Worm (Caenorhabditis elegans) whole organism, mixed stage, embryonic: Measurements from ENCODE around the gene F26G1.3.
A peak's percentile ranks its signal among the peaks of the same experiment; 100 is the strongest.

Experiments used
- M03D4.4 ChIP-seq: sonication (generic microtip); optimal IDR thresholded peaks from 2 replicates; lab custom pipeline; 2017; ENCODE audit warnings: mild to moderate bottlenecking, missing genetic modification characterization, missing compliant biosample characterization
- bed-3 ChIP-seq: fragments of 200-800 bp; sonication (Bioruptor generic); optimal IDR thresholded peaks from 3 replicates; lab custom pipeline; 2018; ENCODE audit warnings: mild to moderate bottlenecking, missing genetic modification characterization, moderate library complexity, missing compliant biosample characterization
- blmp-1 ChIP-seq: fragments of 150-350 bp; optimal IDR thresholded peaks from 2 replicates; lab custom pipeline; 2014; ENCODE audit warnings: missing biosample characterization, missing genetic modification characterization
- ceh-39 ChIP-seq: fragments of 150-350 bp; optimal IDR thresholded peaks from 2 replicates; lab custom pipeline; 2014; ENCODE audit warnings: missing biosample characterization, missing genetic modification characterization
- ceh-43 ChIP-seq: fragments of 200-800 bp; sonication (Bioruptor generic); optimal IDR thresholded peaks from 2 replicates; lab custom pipeline; 2018; ENCODE audit warnings: mild to moderate bottlenecking, missing genetic modification characterization, moderate library complexity, missing compliant biosample characterization
- ceh-83 ChIP-seq: fragments of 200-800 bp; sonication (Bioruptor generic); optimal IDR thresholded peaks from 2 replicates; lab custom pipeline; 2018; ENCODE audit warnings: mild to moderate bottlenecking, missing genetic modification characterization, missing compliant biosample characterization
- ces-1 ChIP-seq: fragments of 150-350 bp; optimal IDR thresholded peaks from 2 replicates; lab custom pipeline; 2014; ENCODE audit warnings: missing biosample characterization, missing genetic modification reagents, missing genetic modification characterization
- cnd-1 ChIP-seq: fragments of 200-800 bp; sonication (Bioruptor generic); optimal IDR thresholded peaks from 2 replicates; lab custom pipeline; 2018; ENCODE audit warnings: mild to moderate bottlenecking, missing genetic modification characterization, missing compliant biosample characterization
- drap-1 ChIP-seq: fragments of 200-800 bp; sonication (Bioruptor generic); optimal IDR thresholded peaks from 3 replicates; lab custom pipeline; 2018; ENCODE audit warnings: mild to moderate bottlenecking, missing genetic modification characterization, missing compliant biosample characterization
- elt-1 ChIP-seq: sonication (generic microtip); optimal IDR thresholded peaks from 2 replicates; lab custom pipeline; 2017; ENCODE audit warnings: missing genetic modification characterization, mild to moderate bottlenecking, missing compliant biosample characterization, antibody characterized with exemption, moderate library complexity, borderline replicate concordance; ENCODE audit not compliant: insufficient read depth
- elt-3 ChIP-seq: fragments of 150-350 bp; optimal IDR thresholded peaks from 2 replicates; lab custom pipeline; 2014; ENCODE audit warnings: missing biosample characterization, missing genetic modification characterization
- flh-1 ChIP-seq: fragments of 200-800 bp; sonication (Bioruptor generic); optimal IDR thresholded peaks from 2 replicates; lab custom pipeline; 2018; ENCODE audit warnings: mild to moderate bottlenecking, missing genetic modification characterization, moderate library complexity, missing compliant biosample characterization
- ham-2 ChIP-seq: fragments of 200-800 bp; sonication (Bioruptor generic); optimal IDR thresholded peaks from 2 replicates; lab custom pipeline; 2018; ENCODE audit warnings: mild to moderate bottlenecking, missing genetic modification characterization, missing compliant biosample characterization
- hlh-1 ChIP-seq: fragments of 150-350 bp; optimal IDR thresholded peaks from 2 replicates; lab custom pipeline; 2014; ENCODE audit warnings: missing biosample characterization, missing genetic modification reagents, missing genetic modification characterization
- lin-13 ChIP-seq: fragments of 150-350 bp; optimal IDR thresholded peaks from 2 replicates; lab custom pipeline; 2014; ENCODE audit warnings: missing biosample characterization, missing genetic modification characterization
- lin-32 ChIP-seq: fragments of 200-800 bp; sonication (Bioruptor generic); optimal IDR thresholded peaks from 2 replicates; lab custom pipeline; 2018; ENCODE audit warnings: mild to moderate bottlenecking, missing genetic modification characterization, missing compliant biosample characterization
- lsy-2 ChIP-seq: fragments of 150-350 bp; optimal IDR thresholded peaks from 2 replicates; lab custom pipeline; 2014; ENCODE audit warnings: missing biosample characterization, missing genetic modification characterization
- mab-5 ChIP-seq: fragments of 150-350 bp; optimal IDR thresholded peaks from 2 replicates; lab custom pipeline; 2014; ENCODE audit warnings: missing biosample characterization, missing genetic modification characterization
- mep-1 ChIP-seq: fragments of 150-350 bp; optimal IDR thresholded peaks from 2 replicates; lab custom pipeline; 2017; ENCODE audit warnings: missing biosample characterization, missing genetic modification reagents, missing genetic modification characterization, inconsistent platforms
- mls-2 ChIP-seq: sonication (generic microtip); optimal IDR thresholded peaks from 2 replicates; lab custom pipeline; 2016; ENCODE audit warnings: mild to moderate bottlenecking, missing genetic modification characterization, moderate library complexity, missing compliant biosample characterization
- nhr-12 ChIP-seq: fragments of 150-350 bp; optimal IDR thresholded peaks from 2 replicates; lab custom pipeline; 2014; ENCODE audit warnings: missing biosample characterization, missing genetic modification characterization
- nhr-2 ChIP-seq: fragments of 150-350 bp; optimal IDR thresholded peaks from 2 replicates; lab custom pipeline; 2014; ENCODE audit warnings: missing biosample characterization, missing genetic modification characterization
- nhr-237 ChIP-seq: fragments of 150-350 bp; optimal IDR thresholded peaks from 2 replicates; lab custom pipeline; 2014; ENCODE audit warnings: missing biosample characterization, missing genetic modification characterization
- nhr-28 ChIP-seq: fragments of 150-350 bp; optimal IDR thresholded peaks from 2 replicates; lab custom pipeline; 2014; ENCODE audit warnings: missing biosample characterization, missing genetic modification characterization
- nhr-76 ChIP-seq: sonication (generic microtip); optimal IDR thresholded peaks from 2 replicates; lab custom pipeline; 2017; ENCODE audit warnings: missing biosample characterization, missing genetic modification characterization
- pha-4 ChIP-seq: fragments of 150-350 bp; optimal IDR thresholded peaks from 2 replicates; lab custom pipeline; 2018; ENCODE audit warnings: missing biosample characterization, missing genetic modification reagents, missing genetic modification characterization
- sem-2 ChIP-seq: fragments of 200-800 bp; sonication (Bioruptor generic); optimal IDR thresholded peaks from 2 replicates; lab custom pipeline; 2018; ENCODE audit warnings: mild to moderate bottlenecking, missing genetic modification characterization, missing compliant biosample characterization
- snpc-4 ChIP-seq: fragments of 150-350 bp; optimal IDR thresholded peaks from 2 replicates; lab custom pipeline; 2014; ENCODE audit warnings: missing biosample characterization, missing genetic modification characterization
- sptf-1 ChIP-seq: sonication (generic microtip); optimal IDR thresholded peaks from 2 replicates; lab custom pipeline; 2017; ENCODE audit warnings: mild to moderate bottlenecking, missing genetic modification characterization, moderate library complexity, missing compliant biosample characterization
- tbx-8 ChIP-seq: fragments of 200-800 bp; sonication (Bioruptor generic); optimal IDR thresholded peaks from 2 replicates; lab custom pipeline; 2018; ENCODE audit warnings: mild to moderate bottlenecking, missing genetic modification characterization, moderate library complexity, missing compliant biosample characterization
- unc-120 ChIP-seq: sonication (generic microtip); optimal IDR thresholded peaks from 2 replicates; lab custom pipeline; 2017; ENCODE audit warnings: missing genetic modification characterization, missing compliant biosample characterization; ENCODE audit not compliant: poor library complexity, severe bottlenecking
- unc-39 ChIP-seq: fragments of 150-350 bp; optimal IDR thresholded peaks from 2 replicates; lab custom pipeline; 2014; ENCODE audit warnings: missing biosample characterization, missing genetic modification characterization
- unc-62 ChIP-seq: fragments of 150-350 bp; optimal IDR thresholded peaks from 2 replicates; lab custom pipeline; 2014; ENCODE audit warnings: missing biosample characterization, missing genetic modification reagents, missing genetic modification characterization
- zip-8 ChIP-seq: fragments of 150-350 bp; optimal IDR thresholded peaks from 2 replicates; lab custom pipeline; 2014; ENCODE audit warnings: missing biosample characterization, missing genetic modification characterization
- ztf-11 ChIP-seq: fragments of 150-350 bp; optimal IDR thresholded peaks from 2 replicates; lab custom pipeline; 2014; ENCODE audit warnings: missing biosample characterization, missing genetic modification characterization

F26G1.3 gene

ce11 chrII:4790687-4791086 is 32.1 kb downstream of the F26G1.3 start:
- no peak for TF ChIP-seq mab-5 (tag; lab: Kevin White, UChicago)
- TF ChIP-seq lin-32 (GFP tag; lab: Kevin White, UChicago) = no peak
- TF ChIP-seq snpc-4 = no peak
- TF ChIP-seq, all 35 proteins: peak for 0

- TF ChIP-seq unc-39 (no peak), blmp-1 (tag; lab: Kevin White, UChicago) (no peak), bed-3 (GFP tag; lab: Kevin White, UChicago) (no peak), nhr-237 (tag; lab: Kevin White, UChicago) (no peak), nhr-12 (tag; lab: Kevin White, UChicago) (no peak), lsy-2 (peak; percentile 46), ceh-39 (tag; lab: Kevin White, UChicago) (no peak), mls-2 (tag; lab: Kevin White, UChicago) (no peak), ztf-11 (tag; lab: Kevin White, UChicago) (no peak), pha-4 (tag; lab: Kevin White, UChicago) (no peak), cnd-1 (peak; percentile 21), drap-1 (GFP tag; lab: Kevin White, UChicago) (no peak), nhr-2 (tag; lab: Kevin White, UChicago) (no peak), mep-1 (no peak), ceh-43 (GFP tag; lab: Kevin White, UChicago) (no peak), lin-32 (GFP tag; lab: Kevin White, UChicago) (no peak), zip-8 (no peak), elt-1 (tag; lab: Kevin White, UChicago) (no peak), tbx-8 (GFP tag; lab: Kevin White, UChicago) (no peak), lin-13 (tag; lab: Kevin White, UChicago) (peak; percentile 1), unc-62 (no peak), snpc-4 (no peak), ham-2 (GFP tag; lab: Kevin White, UChicago) (no peak), hlh-1 (no peak), M03D4.4 (no peak), nhr-76 (tag; lab: Kevin White, UChicago) (no peak), ceh-83 (GFP tag; lab: Kevin White, UChicago) (peak; percentile 64), flh-1 (GFP tag; lab: Kevin White, UChicago) (no peak), mab-5 (tag; lab: Kevin White, UChicago) (no peak), ces-1 (GFP tag; lab: Kevin White, UChicago) (no peak), unc-120 (tag; lab: Kevin White, UChicago) (peak; percentile 20), sem-2 (GFP tag; lab: Kevin White, UChicago) (no peak), nhr-28 (tag; lab: Kevin White, UChicago) (no peak), sptf-1 (peak; percentile 48), elt-3 (no peak)
These were observed 32.7 kb downstream of the F26G1.3 start, which contains the start of gene F26G1.1 for ce11 chrII:4791272-4791671. TSS of gene F26G1.1 (plus strand) at chrII:4791618.

- no peak for TF ChIP-seq mls-2 (tag; lab: Kevin White, UChicago)
- no peak for TF ChIP-seq unc-120 (tag; lab: Kevin White, UChicago)
- no peak for TF ChIP-seq hlh-1
- no peak for TF ChIP-seq bed-3 (GFP tag; lab: Kevin White, UChicago)
- no peak for TF ChIP-seq ceh-83 (GFP tag; lab: Kevin White, UChicago)
- no peak for TF ChIP-seq drap-1 (GFP tag; lab: Kevin White, UChicago)
These were observed 34.8 kb downstream of the F26G1.3 start for ce11 chrII:4793320-4793719.

- TF ChIP-seq nhr-2 (tag; lab: Kevin White, UChicago) (no peak), lsy-2 (no peak), mab-5 (tag; lab: Kevin White, UChicago) (no peak), drap-1 (GFP tag; lab: Kevin White, UChicago) (no peak), ceh-43 (GFP tag; lab: Kevin White, UChicago) (no peak), hlh-1 (no peak), lin-13 (tag; lab: Kevin White, UChicago) (no peak), nhr-237 (tag; lab: Kevin White, UChicago) (no peak), ceh-83 (GFP tag; lab: Kevin White, UChicago) (no peak), ham-2 (GFP tag; lab: Kevin White, UChicago) (no peak), zip-8 (no peak), ces-1 (GFP tag; lab: Kevin White, UChicago) (no peak), ceh-39 (tag; lab: Kevin White, UChicago) (no peak), M03D4.4 (no peak)
These were observed 36.9 kb downstream of the F26G1.3 start, which contains the start of gene C33F10.4 for ce11 chrII:4795461-4795860. TSS of gene C33F10.4 (plus strand) at chrII:4795761.
